Worm (Caenorhabditis elegans) whole organism, early embryonic: Measurements from ENCODE around the gene F44E7.7.

Experiments used
- B0310.2 ChIP-seq: sonication (generic microtip); optimal IDR thresholded peaks from 2 replicates; lab custom pipeline; 2016; ENCODE audit warnings: mild to moderate bottlenecking, missing genetic modification characterization, missing compliant biosample characterization
- F13C5.2 ChIP-seq: sonication (generic microtip); optimal IDR thresholded peaks from 2 replicates; lab custom pipeline; 2017; ENCODE audit warnings: mild to moderate bottlenecking, missing genetic modification characterization, inconsistent platforms, missing compliant biosample characterization
- aly-1 ChIP-seq: sonication (generic microtip); optimal IDR thresholded peaks from 2 replicates; lab custom pipeline; 2016; ENCODE audit warnings: missing genetic modification characterization, missing compliant biosample characterization
- ama-1 ChIP-seq: fragments of 150-350 bp; optimal IDR thresholded peaks from 2 replicates; lab custom pipeline; 2014
- ceh-13 ChIP-seq: fragments of 200-800 bp; sonication (Bioruptor generic); optimal IDR thresholded peaks from 2 replicates; lab custom pipeline; 2018; ENCODE audit warnings: mild to moderate bottlenecking, missing genetic modification characterization, missing compliant biosample characterization
- ceh-36 ChIP-seq: sonication (generic microtip); optimal IDR thresholded peaks from 2 replicates; lab custom pipeline; 2016; ENCODE audit warnings: missing genetic modification characterization, inconsistent platforms, missing compliant biosample characterization
- ets-7 ChIP-seq: sonication (generic microtip); optimal IDR thresholded peaks from 2 replicates; lab custom pipeline; 2016; ENCODE audit warnings: missing genotype, missing genetic modification characterization, missing compliant biosample characterization
- flt-1 ChIP-seq: fragments of 200-800 bp; sonication (Bioruptor generic); IDR thresholded peaks from 2 replicates; pipeline ENCODE4 v1.3.6; 2022; ENCODE audit warnings: missing genetic modification characterization, missing compliant biosample characterization
- hmbx-1 ChIP-seq: sonication (generic microtip); optimal IDR thresholded peaks from 2 replicates; lab custom pipeline; 2016; ENCODE audit warnings: mild to moderate bottlenecking, missing genetic modification characterization, missing compliant biosample characterization
- hmg-4 ChIP-seq: fragments of 200-800 bp; sonication (Bioruptor generic); optimal IDR thresholded peaks from 2 replicates; lab custom pipeline; 2018; ENCODE audit warnings: mild to moderate bottlenecking, missing genetic modification characterization, missing compliant biosample characterization
- hnd-1 ChIP-seq: sonication (generic microtip); optimal IDR thresholded peaks from 2 replicates; lab custom pipeline; 2016; ENCODE audit warnings: missing genetic modification characterization, missing compliant biosample characterization
- pes-1 ChIP-seq: fragments of 200-800 bp; sonication (Bioruptor generic); IDR thresholded peaks from 2 replicates; pipeline ENCODE4 v1.3.6; 2022; ENCODE audit warnings: missing genetic modification reagents, missing genetic modification characterization, missing compliant biosample characterization
- scrt-1 ChIP-seq: fragments of 200-800 bp; sonication (Bioruptor generic); IDR thresholded peaks from 2 replicates; pipeline ENCODE4 v1.3.6; 2022; ENCODE audit warnings: missing genetic modification characterization, missing compliant biosample characterization
- sea-1 ChIP-seq: fragments of 200-800 bp; sonication (Bioruptor generic); conservative IDR thresholded peaks from 2 replicates; pipeline ENCODE4 v1.3.6; 2022; ENCODE audit warnings: missing genetic modification characterization, missing compliant biosample characterization
- tbx-11 ChIP-seq: fragments of 200-800 bp; sonication (Bioruptor generic); IDR thresholded peaks from 2 replicates; pipeline ENCODE4 v1.3.6; 2022; ENCODE audit warnings: missing genetic modification characterization, missing compliant biosample characterization
- tbx-37 ChIP-seq: fragments of 200-800 bp; sonication (Bioruptor generic); conservative IDR thresholded peaks from 2 replicates; pipeline ENCODE4 v1.3.6; 2022; ENCODE audit warnings: missing genetic modification reagents, missing genetic modification characterization, missing compliant biosample characterization
- tra-4 ChIP-seq: sonication (generic microtip); optimal IDR thresholded peaks from 2 replicates; lab custom pipeline; 2017; ENCODE audit warnings: missing genetic modification characterization, missing compliant biosample characterization

The F44E7.7 gene

ce11 chrV:5778216-5778615 is 7.1 kb downstream of the F44E7.7 start:
- TF ChIP-seq sea-1 (peak; percentile 61; the same call in 1 of the 2 replicates), pes-1 (GFP tag; lab: Robert Waterston, UW) (peak; percentile 73)

ce11 chrV:5776941-5777340 is 8.3 kb downstream of the F44E7.7 start, which contains the start of gene F44E7.4:
Gene F44E7.4, minus strand, starts transcription at chrV:5776953.
- peak; percentile 84 for TF ChIP-seq sea-1
- TF ChIP-seq scrt-1 (GFP tag; lab: Robert Waterston, UW) = peak; percentile 82
- TF ChIP-seq pes-1 (GFP tag; lab: Robert Waterston, UW) = peak; percentile 87
- TF ChIP-seq tbx-37 (GFP tag; lab: Robert Waterston, UW) = peak; percentile 73
- peak; percentile 82 for TF ChIP-seq tbx-11
- TF ChIP-seq flt-1 (GFP tag; lab: Robert Waterston, UW) = peak; percentile 77

- TF ChIP-seq F13C5.2 (tag; lab: Kevin White, UChicago) (no peak), ama-1 (no peak), ets-7 (tag; lab: Kevin White, UChicago) (no peak), tra-4 (tag; lab: Kevin White, UChicago) (no peak), pes-1 (GFP tag; lab: Robert Waterston, UW) (no peak), sea-1 (no peak), scrt-1 (GFP tag; lab: Robert Waterston, UW) (no peak), hmbx-1 (no peak), B0310.2 (no peak), ceh-13 (GFP tag; lab: Kevin White, UChicago) (no peak), hnd-1 (no peak), hmg-4 (no peak)
These were observed 11.1 kb downstream of the F44E7.7 start for ce11 chrV:5774137-5774536.

ce11 chrV:5772503-5772902 is 12.8 kb downstream of the F44E7.7 start:
- TF ChIP-seq ets-7 (tag; lab: Kevin White, UChicago) (no peak), ceh-13 (GFP tag; lab: Kevin White, UChicago) (no peak), sea-1 (no peak), F13C5.2 (tag; lab: Kevin White, UChicago) (no peak), pes-1 (GFP tag; lab: Robert Waterston, UW) (no peak), tbx-11 (no peak), tbx-37 (GFP tag; lab: Robert Waterston, UW) (no peak), tra-4 (tag; lab: Kevin White, UChicago) (no peak), hmbx-1 (no peak), aly-1 (no peak), ama-1 (no peak), B0310.2 (no peak), scrt-1 (GFP tag; lab: Robert Waterston, UW) (no peak), hmg-4 (no peak), hnd-1 (no peak)

ce11 chrV:5771627-5772026 is 13.6 kb downstream of the F44E7.7 start, which contains the start of gene F44E7.3:
Gene F44E7.3, plus strand, starts transcription at chrV:5771945.
- TF ChIP-seq ets-7 (tag; lab: Kevin White, UChicago) = no peak
- no peak for TF ChIP-seq scrt-1 (GFP tag; lab: Robert Waterston, UW)
- TF ChIP-seq flt-1 (GFP tag; lab: Robert Waterston, UW) = no peak
- no peak for TF ChIP-seq pes-1 (GFP tag; lab: Robert Waterston, UW)

- TF ChIP-seq tbx-37 (GFP tag; lab: Robert Waterston, UW) = no peak
- no peak for TF ChIP-seq hmbx-1
- no peak for TF ChIP-seq F13C5.2 (tag; lab: Kevin White, UChicago)
- TF ChIP-seq scrt-1 (GFP tag; lab: Robert Waterston, UW) = no peak
- no peak for TF ChIP-seq hmg-4
These were observed 15.3 kb downstream of the F44E7.7 start for ce11 chrV:5769999-5770398.

- TF ChIP-seq tbx-11 = no peak
- no peak for TF ChIP-seq B0310.2
- no peak for TF ChIP-seq aly-1
- TF ChIP-seq tbx-37 (GFP tag; lab: Robert Waterston, UW) = no peak
- no peak for TF ChIP-seq ets-7 (tag; lab: Kevin White, UChicago)
- no peak for TF ChIP-seq ceh-13 (GFP tag; lab: Kevin White, UChicago)
- TF ChIP-seq hmbx-1 = no peak
- no peak for TF ChIP-seq flt-1 (GFP tag; lab: Robert Waterston, UW)
- no peak for TF ChIP-seq hnd-1
- no peak for TF ChIP-seq tra-4 (tag; lab: Kevin White, UChicago)
- TF ChIP-seq pes-1 (GFP tag; lab: Robert Waterston, UW) = no peak
- no peak for TF ChIP-seq scrt-1 (GFP tag; lab: Robert Waterston, UW)
- TF ChIP-seq sea-1 = no peak
- no peak for TF ChIP-seq F13C5.2 (tag; lab: Kevin White, UChicago)
- TF ChIP-seq ceh-36 (tag; lab: Kevin White, UChicago) = no peak
- no peak for TF ChIP-seq ama-1
- TF ChIP-seq hmg-4 = no peak
These were observed 15.8 kb downstream of the F44E7.7 start for ce11 chrV:5769500-5769899.

- TF ChIP-seq scrt-1 (GFP tag; lab: Robert Waterston, UW) (no peak), ceh-13 (GFP tag; lab: Kevin White, UChicago) (no peak), pes-1 (GFP tag; lab: Robert Waterston, UW) (no peak), tbx-11 (no peak), B0310.2 (no peak), F13C5.2 (tag; lab: Kevin White, UChicago) (no peak), ets-7 (tag; lab: Kevin White, UChicago) (no peak), hmg-4 (no peak), ceh-36 (tag; lab: Kevin White, UChicago) (no peak), hnd-1 (no peak), ama-1 (no peak), sea-1 (no peak), tra-4 (tag; lab: Kevin White, UChicago) (no peak), aly-1 (no peak), flt-1 (GFP tag; lab: Robert Waterston, UW) (no peak), hmbx-1 (no peak), tbx-37 (GFP tag; lab: Robert Waterston, UW) (no peak)
These were observed 17.0 kb downstream of the F44E7.7 start for ce11 chrV:5768292-5768695.
